Fruit fly (Drosophila melanogaster) whole organism, prepupa: Measurements from ENCODE around the gene fabp.

Experiments
- CG6854 ChIP-seq: fragments of 200-800 bp; sonication (Bioruptor generic); optimal IDR thresholded peaks from 2 replicates; lab custom pipeline; 2017; ENCODE audit warnings: missing biosample characterization, mild to moderate bottlenecking, missing genetic modification characterization
- Lpt ChIP-seq: fragments of 200-800 bp; sonication (Bioruptor generic); optimal IDR thresholded peaks from 3 replicates; lab custom pipeline; 2016; ENCODE audit warnings: missing biosample characterization, missing genetic modification characterization
- Sox15 ChIP-seq: fragments of 200-800 bp; sonication (Bioruptor generic); optimal IDR thresholded peaks from 3 replicates; lab custom pipeline; 2016; ENCODE audit warnings: missing biosample characterization, missing genetic modification characterization

dm6 chr3R:11606679-11607078 is 39.8 kb upstream of the fabp start:
- TF ChIP-seq Lpt (no peak), CG6854 (GFP tag; lab: Kevin White, UChicago) (no peak), Sox15 (GFP tag; lab: Kevin White, UChicago) (no peak)
